Worm (Caenorhabditis elegans) whole organism, mixed stage, embryonic: ENCODE data around the gene R01H2.8.

Source experiments
- blmp-1 ChIP-seq: fragments of 150-350 bp; optimal IDR thresholded peaks from 2 replicates; lab custom pipeline; 2014; ENCODE audit warnings: missing biosample characterization, missing genetic modification characterization
- ceh-43 ChIP-seq: fragments of 200-800 bp; sonication (Bioruptor generic); optimal IDR thresholded peaks from 2 replicates; lab custom pipeline; 2018; ENCODE audit warnings: mild to moderate bottlenecking, missing genetic modification characterization, moderate library complexity, missing compliant biosample characterization
- ces-1 ChIP-seq: fragments of 150-350 bp; optimal IDR thresholded peaks from 2 replicates; lab custom pipeline; 2014; ENCODE audit warnings: missing biosample characterization, missing genetic modification reagents, missing genetic modification characterization
- drap-1 ChIP-seq: fragments of 200-800 bp; sonication (Bioruptor generic); optimal IDR thresholded peaks from 3 replicates; lab custom pipeline; 2018; ENCODE audit warnings: mild to moderate bottlenecking, missing genetic modification characterization, missing compliant biosample characterization
- elt-1 ChIP-seq: sonication (generic microtip); optimal IDR thresholded peaks from 2 replicates; lab custom pipeline; 2017; ENCODE audit warnings: missing genetic modification characterization, mild to moderate bottlenecking, missing compliant biosample characterization, antibody characterized with exemption, moderate library complexity, borderline replicate concordance; ENCODE audit not compliant: insufficient read depth
- lin-13 ChIP-seq: fragments of 150-350 bp; optimal IDR thresholded peaks from 2 replicates; lab custom pipeline; 2014; ENCODE audit warnings: missing biosample characterization, missing genetic modification characterization
- mep-1 ChIP-seq: fragments of 150-350 bp; optimal IDR thresholded peaks from 2 replicates; lab custom pipeline; 2017; ENCODE audit warnings: missing biosample characterization, missing genetic modification reagents, missing genetic modification characterization, inconsistent platforms
- mls-2 ChIP-seq: sonication (generic microtip); optimal IDR thresholded peaks from 2 replicates; lab custom pipeline; 2016; ENCODE audit warnings: mild to moderate bottlenecking, missing genetic modification characterization, moderate library complexity, missing compliant biosample characterization
- nhr-12 ChIP-seq: fragments of 150-350 bp; optimal IDR thresholded peaks from 2 replicates; lab custom pipeline; 2014; ENCODE audit warnings: missing biosample characterization, missing genetic modification characterization
- nhr-28 ChIP-seq: fragments of 150-350 bp; optimal IDR thresholded peaks from 2 replicates; lab custom pipeline; 2014; ENCODE audit warnings: missing biosample characterization, missing genetic modification characterization
- nhr-76 ChIP-seq: sonication (generic microtip); optimal IDR thresholded peaks from 2 replicates; lab custom pipeline; 2017; ENCODE audit warnings: missing biosample characterization, missing genetic modification characterization
- snpc-4 ChIP-seq: fragments of 150-350 bp; optimal IDR thresholded peaks from 2 replicates; lab custom pipeline; 2014; ENCODE audit warnings: missing biosample characterization, missing genetic modification characterization

DNA sequence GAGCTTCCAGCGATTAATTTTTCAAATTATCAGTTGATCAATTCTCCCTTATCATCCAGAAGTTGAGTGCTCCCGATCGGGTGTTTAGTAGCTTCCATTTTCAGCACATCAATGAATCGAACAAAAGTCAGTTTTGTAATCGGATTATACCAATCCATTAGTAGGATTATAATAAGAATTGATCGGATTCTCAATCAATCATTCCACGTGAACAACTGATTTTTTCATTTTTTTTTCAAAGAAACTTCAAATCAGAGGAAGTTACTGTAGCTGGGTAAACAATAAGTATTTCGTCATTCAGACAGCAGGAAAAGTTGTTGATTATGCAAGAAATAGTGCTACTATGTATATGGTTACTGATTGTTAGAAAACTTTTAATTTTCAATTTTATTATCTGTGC is 38.0 kb downstream of the R01H2.8 start:
- TF ChIP-seq mls-2 = no peak
- no peak for TF ChIP-seq blmp-1
- TF ChIP-seq ces-1 (GFP tag; lab: Kevin White, UChicago) = no peak
- TF ChIP-seq nhr-12 (tag; lab: Kevin White, UChicago) = no peak
- no peak for TF ChIP-seq mep-1 (tag; lab: Kevin White, UChicago)
- no peak for TF ChIP-seq ceh-43 (GFP tag; lab: Kevin White, UChicago)
- no peak for TF ChIP-seq nhr-28
- TF ChIP-seq drap-1 (GFP tag; lab: Kevin White, UChicago) = no peak
- no peak for TF ChIP-seq nhr-76
- TF ChIP-seq snpc-4 = no peak
- no peak for TF ChIP-seq lin-13
- TF ChIP-seq elt-1 = no peak
